Worm (Caenorhabditis elegans): Measurements from ENCODE around the gene F57H12.6.

- TF ChIP-seq him-1 (tag; optimal IDR thresholded peaks at IDR 0.05) (no peak), W03F9.2 (tag; optimal IDR thresholded peaks at IDR 0.05) (no peak), dao-5 (tag; optimal IDR thresholded peaks at IDR 0.05) (no peak)
Measured at ce11 chrIV:7977452-7977940, 1.4 kb upstream of the F57H12.6 start, which contains the start of gene ora-1.
